Fruit fly (Drosophila melanogaster) S2 (cell line): ENCODE measurements around the gene Cyp4e3.

ENCODE experiments used
- CG8478 ChIP-seq: fragments of >200 bp; optimal IDR thresholded peaks from 2 replicates; lab custom pipeline; 2018
- CTCF ChIP-seq, 2 experiments: fragments of >200 bp; optimal IDR thresholded peaks; 2 replicates each; lab custom pipeline; 2018

DNA sequence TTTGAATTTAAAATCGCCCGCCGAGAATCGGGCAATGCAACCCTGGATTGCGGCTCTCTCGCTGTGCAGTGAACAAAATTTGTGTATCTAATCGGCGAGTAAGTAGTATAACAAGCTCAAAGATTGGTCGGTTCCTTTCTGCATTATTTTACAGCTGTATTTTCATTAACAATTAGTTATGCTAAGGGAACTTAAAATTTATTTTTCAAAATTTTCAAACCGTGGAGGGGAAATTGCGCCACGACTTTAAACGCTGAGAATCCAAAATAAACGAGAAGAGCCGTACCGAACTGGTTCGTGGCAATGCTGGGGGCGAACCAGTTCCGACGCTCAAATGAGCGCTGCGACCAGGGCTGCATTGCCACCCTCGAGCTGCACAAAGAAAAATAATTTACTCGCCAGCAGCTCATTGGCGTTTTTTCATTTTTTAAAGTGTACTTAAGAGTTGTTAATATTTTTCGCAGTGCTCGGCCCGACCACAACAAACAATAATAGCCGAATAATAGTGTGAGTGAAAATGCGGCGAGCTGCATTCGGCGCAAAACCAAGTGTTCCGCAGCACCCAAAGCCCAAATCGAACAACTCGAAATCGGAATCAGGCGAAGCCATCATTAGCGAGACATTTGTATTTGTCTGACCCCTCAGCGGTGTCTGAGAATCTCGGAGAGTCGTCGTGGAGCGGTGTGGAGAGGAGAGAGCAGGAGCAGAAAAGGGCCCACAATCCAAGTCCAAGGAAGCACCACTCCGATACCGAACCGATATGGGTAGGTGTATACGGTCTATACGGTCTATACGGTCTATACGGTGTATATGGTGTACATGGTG is 8.3 kb upstream of the Cyp4e3 start, which contains the start of gene zf30C:
- no peak for TF ChIP-seq CTCF (optimal IDR thresholded peaks at IDR 0.05; lab: Kevin White, UChicago)
- TF ChIP-seq CG8478 (lab: Kevin White, UChicago), result no peak
